Worm (Caenorhabditis elegans) whole organism, young adult: Measurements from ENCODE around the gene F27C8.3.

ENCODE experiments used
- Y95B8A.8 ChIP-seq: fragments of 200-800 bp; sonication (Bioruptor generic); IDR thresholded peaks from 2 replicates; pipeline ENCODE4 v1.3.6; 2022; ENCODE audit warnings: missing genetic modification reagents, missing genetic modification characterization, missing compliant biosample characterization
- akir-1 ChIP-seq: fragments of 200-800 bp; sonication (Bioruptor generic); optimal IDR thresholded peaks from 2 replicates; lab custom pipeline; 2018; ENCODE audit warnings: mild to moderate bottlenecking, missing genetic modification characterization, moderate library complexity, missing compliant biosample characterization
- ccch-3 ChIP-seq: fragments of 200-800 bp; sonication (Bioruptor generic); optimal IDR thresholded peaks from 2 replicates; lab custom pipeline; 2018; ENCODE audit warnings: mild to moderate bottlenecking, missing genetic modification characterization, missing compliant biosample characterization
- efl-1 ChIP-seq: fragments of 150-350 bp; optimal IDR thresholded peaks from 2 replicates; lab custom pipeline; 2014; ENCODE audit warnings: missing biosample characterization, missing genetic modification reagents, missing genetic modification characterization
- hlh-12 ChIP-seq: sonication (generic microtip); optimal IDR thresholded peaks from 2 replicates; lab custom pipeline; 2016; ENCODE audit warnings: missing genetic modification characterization, missing compliant biosample characterization
- hmg-20 ChIP-seq: fragments of 200-800 bp; sonication (Bioruptor generic); IDR thresholded peaks from 2 replicates; pipeline ENCODE4 v1.3.6; 2022; ENCODE audit warnings: missing genetic modification reagents, missing genetic modification characterization, missing compliant biosample characterization
- lin-40 ChIP-seq: sonication (generic microtip); optimal IDR thresholded peaks from 2 replicates; lab custom pipeline; 2016; ENCODE audit warnings: missing genetic modification characterization, mild to moderate bottlenecking, missing compliant biosample characterization, missing genotype, missing genetic modification reagents
- nfyb-1 ChIP-seq: fragments of 200-800 bp; sonication (Bioruptor generic); IDR thresholded peaks from 2 replicates; pipeline ENCODE4 v1.3.6; 2022; ENCODE audit warnings: missing genetic modification reagents, missing genetic modification characterization, missing compliant biosample characterization
- nhr-27 ChIP-seq: fragments of 200-800 bp; sonication (Bioruptor generic); optimal IDR thresholded peaks from 2 replicates; lab custom pipeline; 2018; ENCODE audit warnings: mild to moderate bottlenecking, missing genetic modification characterization, moderate library complexity, missing compliant biosample characterization
- nhr-80 ChIP-seq: sonication (generic microtip); optimal IDR thresholded peaks from 2 replicates; lab custom pipeline; 2016; ENCODE audit warnings: missing genetic modification characterization, missing compliant biosample characterization
- rcor-1 ChIP-seq: fragments of 200-800 bp; sonication (Bioruptor generic); IDR thresholded peaks from 2 replicates; pipeline ENCODE4 v1.3.6; 2022; ENCODE audit warnings: missing genetic modification reagents, missing genetic modification characterization, missing compliant biosample characterization
- snpc-1.3 ChIP-seq: sonication (generic microtip); optimal IDR thresholded peaks from 2 replicates; lab custom pipeline; 2017; ENCODE audit warnings: missing genetic modification characterization, mild to moderate bottlenecking, missing compliant biosample characterization, antibody characterized with exemption, moderate library complexity, missing genotype, missing genetic modification reagents; ENCODE audit not compliant: insufficient read depth

F27C8.3 gene

ce11 chrIV:9545986-9546385, 49.7 kb downstream of the F27C8.3 start, which contains the start of gene T05A1.5:
T05A1.5 (plus strand) TSS chrIV:9546286.
- TF ChIP-seq nfyb-1 (GFP tag; lab: Robert Waterston, UW) (no peak), hlh-12 (no peak), nhr-27 (tag; lab: Kevin White, UChicago) (no peak), lin-40 (tag; lab: Kevin White, UChicago) (no peak), efl-1 (GFP tag; lab: Kevin White, UChicago) (no peak), snpc-1.3 (tag; lab: Kevin White, UChicago) (no peak), hmg-20 (no peak), ccch-3 (GFP tag; lab: Kevin White, UChicago) (no peak), akir-1 (no peak), nhr-80 (tag; lab: Kevin White, UChicago) (no peak), Y95B8A.8 (GFP tag; lab: Robert Waterston, UW) (no peak), rcor-1 (no peak)
